Fruit fly (Drosophila melanogaster): ENCODE results near the gene CG5111.

DNA sequence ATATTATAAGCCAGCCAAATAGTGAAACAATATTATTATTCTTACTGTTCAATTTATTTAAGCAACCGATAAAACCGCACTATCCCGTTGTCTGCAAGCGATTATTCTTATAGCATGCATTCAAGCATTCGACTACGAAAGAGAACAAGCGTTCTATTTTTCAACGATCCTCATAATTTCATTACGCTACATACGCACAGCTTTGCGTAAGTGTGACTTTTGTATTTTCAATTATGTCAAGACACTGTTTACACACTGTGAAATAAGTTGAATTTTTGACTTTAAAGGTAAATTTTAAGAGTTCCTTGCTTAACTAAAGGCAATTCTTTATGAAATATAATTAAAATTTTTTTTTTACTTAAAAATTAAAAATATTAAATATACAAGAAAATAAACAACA, 11.0 kb upstream of the CG5111 start, which contains the start of gene CG33494:
- TF ChIP-seq CG15710 (tag; optimal IDR thresholded peaks at IDR 0.05) (no peak), gl (tag; optimal IDR thresholded peaks at IDR 0.05) (no peak), CG17806 (tag; optimal IDR thresholded peaks at IDR 0.05) (no peak), Pif1B (GFP tag; optimal IDR thresholded peaks at IDR 0.05) (no peak), CG8159 (tag; optimal IDR thresholded peaks at IDR 0.05) (no peak)

Data from whole organism, pupa.